Worm (Caenorhabditis elegans) whole organism, late embryonic: ENCODE data around the gene faxc-2.

Experiments used
- ama-1 ChIP-seq: fragments of 150-350 bp; optimal IDR thresholded peaks from 2 replicates; lab custom pipeline; 2014
- ceh-14 ChIP-seq: sonication (generic microtip); optimal IDR thresholded peaks from 2 replicates; lab custom pipeline; 2016; ENCODE audit warnings: missing genotype, missing genetic modification characterization, missing compliant biosample characterization
- ceh-6 ChIP-seq: fragments of 200-800 bp; sonication (Bioruptor generic); optimal IDR thresholded peaks from 2 replicates; lab custom pipeline; 2018; ENCODE audit warnings: mild to moderate bottlenecking, missing genetic modification characterization, missing compliant biosample characterization
- dve-1 ChIP-seq: sonication (generic microtip); optimal IDR thresholded peaks from 2 replicates; lab custom pipeline; 2017; ENCODE audit warnings: antibody characterized with exemption, mild to moderate bottlenecking, missing genetic modification characterization, missing compliant biosample characterization
- fax-1 ChIP-seq: sonication (generic microtip); optimal IDR thresholded peaks from 2 replicates; lab custom pipeline; 2016; ENCODE audit warnings: missing genotype, missing genetic modification characterization, missing compliant biosample characterization
- fkh-6 ChIP-seq: sonication (generic microtip); optimal IDR thresholded peaks from 2 replicates; lab custom pipeline; 2016; ENCODE audit warnings: missing genetic modification characterization, missing compliant biosample characterization
- nhr-11 ChIP-seq: fragments of 150-350 bp; optimal IDR thresholded peaks from 2 replicates; lab custom pipeline; 2014; ENCODE audit warnings: missing biosample characterization, missing genetic modification characterization
- pha-4 ChIP-seq: fragments of 150-350 bp; optimal IDR thresholded peaks from 2 replicates; lab custom pipeline; 2018; ENCODE audit warnings: missing biosample characterization, missing genetic modification reagents, missing genetic modification characterization
- pqm-1 ChIP-seq: sonication (generic microtip); optimal IDR thresholded peaks from 2 replicates; lab custom pipeline; 2016; ENCODE audit warnings: missing genetic modification characterization, missing compliant biosample characterization
- sdc-2 ChIP-seq: sonication (generic microtip); optimal IDR thresholded peaks from 2 replicates; lab custom pipeline; 2016; ENCODE audit warnings: missing genotype, missing genetic modification characterization, missing compliant biosample characterization
- sox-4 ChIP-seq: sonication (generic microtip); optimal IDR thresholded peaks from 2 replicates; lab custom pipeline; 2017; ENCODE audit warnings: mild to moderate bottlenecking, missing genetic modification characterization, inconsistent platforms, missing compliant biosample characterization
- ttx-3 ChIP-seq: sonication (generic microtip); optimal IDR thresholded peaks from 2 replicates; lab custom pipeline; 2016; ENCODE audit warnings: missing genetic modification reagents, missing genetic modification characterization, missing compliant biosample characterization
- unc-55 ChIP-seq: sonication (generic microtip); optimal IDR thresholded peaks from 2 replicates; lab custom pipeline; 2017; ENCODE audit warnings: missing biosample characterization, missing genetic modification reagents, missing genetic modification characterization
- zip-5 ChIP-seq: sonication (generic microtip); optimal IDR thresholded peaks from 2 replicates; lab custom pipeline; 2016; ENCODE audit warnings: missing genetic modification characterization, missing compliant biosample characterization

DNA sequence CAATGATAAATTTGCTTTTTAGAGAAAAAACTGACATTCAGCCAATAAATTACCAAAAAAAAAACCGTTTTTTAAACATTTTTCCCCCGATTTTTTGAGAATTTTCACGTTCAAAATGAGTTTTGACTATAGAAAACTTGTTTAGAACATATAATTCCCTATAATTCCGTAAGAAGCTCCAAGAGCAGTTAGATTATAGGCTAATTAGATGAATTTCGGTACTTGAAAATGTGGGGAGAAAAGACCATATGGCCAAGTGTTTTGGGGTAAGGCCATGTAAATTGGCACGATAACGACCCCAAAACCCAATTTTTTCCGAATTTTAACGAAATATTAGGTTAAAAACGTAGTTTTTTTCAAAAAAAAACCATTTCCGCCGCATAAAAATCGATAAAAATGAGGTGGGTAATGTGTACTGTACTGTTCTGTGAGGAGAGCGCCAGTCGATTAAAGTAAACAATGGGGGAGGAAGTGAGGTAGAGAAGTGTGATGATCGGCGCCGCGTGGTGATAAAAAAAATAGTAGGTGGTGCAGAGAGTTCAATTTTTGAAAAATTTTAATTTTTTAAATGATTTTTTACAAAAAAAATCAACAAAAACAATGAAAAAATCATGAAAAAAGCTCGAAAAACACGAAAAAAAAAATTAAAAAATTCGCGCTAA is 24.1 kb downstream of the faxc-2 start:
- no peak for TF ChIP-seq ama-1 (lab: Kevin White, UChicago)
- TF ChIP-seq sox-4 (tag; lab: Kevin White, UChicago): no peak
- TF ChIP-seq ttx-3 (tag; lab: Kevin White, UChicago): no peak
- TF ChIP-seq ceh-14 (tag; lab: Kevin White, UChicago): no peak
- no peak for TF ChIP-seq dve-1 (tag; lab: Kevin White, UChicago)
- no peak for TF ChIP-seq pqm-1
- TF ChIP-seq fax-1 (tag; lab: Kevin White, UChicago): no peak
- TF ChIP-seq fkh-6 (tag; lab: Kevin White, UChicago): no peak
- no peak for TF ChIP-seq nhr-11 (tag; lab: Kevin White, UChicago)
- no peak for TF ChIP-seq sdc-2 (tag; lab: Kevin White, UChicago)
- no peak for TF ChIP-seq pha-4
- TF ChIP-seq unc-55 (GFP tag; lab: Kevin White, UChicago): no peak
- no peak for TF ChIP-seq zip-5 (tag; lab: Kevin White, UChicago)
- TF ChIP-seq ceh-6 (GFP tag; lab: Kevin White, UChicago): no peak
